Worm (Caenorhabditis elegans) whole organism, late embryonic: Measurements from ENCODE around the gene F09C6.13.

ENCODE experiments used
- ahr-1 ChIP-seq: sonication (generic microtip); optimal IDR thresholded peaks from 2 replicates; lab custom pipeline; 2016; ENCODE audit warnings: missing genetic modification characterization, missing compliant biosample characterization
- ama-1 ChIP-seq: fragments of 150-350 bp; optimal IDR thresholded peaks from 2 replicates; lab custom pipeline; 2014
- ceh-2 ChIP-seq: sonication (generic microtip); optimal IDR thresholded peaks from 2 replicates; lab custom pipeline; 2016; ENCODE audit warnings: missing genotype, missing genetic modification characterization, missing compliant biosample characterization
- ceh-24 ChIP-seq: sonication (generic microtip); optimal IDR thresholded peaks from 2 replicates; lab custom pipeline; 2016; ENCODE audit warnings: mild to moderate bottlenecking, missing genetic modification characterization, missing compliant biosample characterization
- ceh-30 ChIP-seq: fragments of 150-350 bp; optimal IDR thresholded peaks from 2 replicates; lab custom pipeline; 2014; ENCODE audit warnings: missing biosample characterization, missing genetic modification characterization
- ceh-31 ChIP-seq: sonication (generic microtip); optimal IDR thresholded peaks from 2 replicates; lab custom pipeline; 2016; ENCODE audit warnings: missing genetic modification characterization, missing compliant biosample characterization
- ceh-34 ChIP-seq: sonication (generic microtip); optimal IDR thresholded peaks from 2 replicates; lab custom pipeline; 2016; ENCODE audit warnings: mild to moderate bottlenecking, missing genetic modification characterization, missing compliant biosample characterization
- ceh-45 ChIP-seq: fragments of 200-800 bp; sonication (Bioruptor generic); IDR thresholded peaks from 2 replicates; pipeline ENCODE4 v1.3.6; 2022; ENCODE audit warnings: missing genetic modification reagents, missing genetic modification characterization, missing compliant biosample characterization
- dmd-4 ChIP-seq: sonication (generic microtip); optimal IDR thresholded peaks from 2 replicates; lab custom pipeline; 2016; ENCODE audit warnings: borderline replicate concordance, missing genetic modification characterization, missing compliant biosample characterization
- dve-1 ChIP-seq: sonication (generic microtip); optimal IDR thresholded peaks from 2 replicates; lab custom pipeline; 2017; ENCODE audit warnings: antibody characterized with exemption, mild to moderate bottlenecking, missing genetic modification characterization, missing compliant biosample characterization
- elt-4 ChIP-seq: sonication (generic microtip); optimal IDR thresholded peaks from 2 replicates; lab custom pipeline; 2016; ENCODE audit warnings: missing genetic modification characterization, missing compliant biosample characterization
- eyg-1 ChIP-seq: sonication (generic microtip); optimal IDR thresholded peaks from 2 replicates; lab custom pipeline; 2016; ENCODE audit warnings: missing genotype, missing genetic modification characterization, missing compliant biosample characterization
- fkh-6 ChIP-seq: sonication (generic microtip); optimal IDR thresholded peaks from 2 replicates; lab custom pipeline; 2016; ENCODE audit warnings: missing genetic modification characterization, missing compliant biosample characterization
- gmeb-2 ChIP-seq: sonication (generic microtip); optimal IDR thresholded peaks from 2 replicates; lab custom pipeline; 2016; ENCODE audit warnings: missing genetic modification characterization, inconsistent platforms, missing compliant biosample characterization
- hlh-15 ChIP-seq: sonication (generic microtip); optimal IDR thresholded peaks from 2 replicates; lab custom pipeline; 2016; ENCODE audit warnings: missing genetic modification characterization, missing compliant biosample characterization
- hlh-8 ChIP-seq: sonication (generic microtip); optimal IDR thresholded peaks from 2 replicates; lab custom pipeline; 2016; ENCODE audit warnings: missing genotype, missing genetic modification characterization, missing compliant biosample characterization
- lim-6 ChIP-seq: sonication (generic microtip); optimal IDR thresholded peaks from 2 replicates; lab custom pipeline; 2016; ENCODE audit warnings: missing genetic modification characterization, missing compliant biosample characterization
- madf-2 ChIP-seq: sonication (generic microtip); optimal IDR thresholded peaks from 2 replicates; lab custom pipeline; 2017; ENCODE audit warnings: missing genetic modification characterization, missing compliant biosample characterization
- mec-3 ChIP-seq: sonication (generic microtip); optimal IDR thresholded peaks from 2 replicates; lab custom pipeline; 2016; ENCODE audit warnings: borderline replicate concordance, missing genetic modification characterization, missing compliant biosample characterization
- nfya-1 ChIP-seq: sonication (generic microtip); optimal IDR thresholded peaks from 2 replicates; lab custom pipeline; 2017; ENCODE audit warnings: missing genetic modification characterization, mild to moderate bottlenecking, missing compliant biosample characterization, antibody characterized with exemption, moderate library complexity
- pag-3 ChIP-seq: sonication (generic microtip); optimal IDR thresholded peaks from 2 replicates; lab custom pipeline; 2016; ENCODE audit warnings: missing compliant biosample characterization, missing genetic modification characterization, borderline replicate concordance
- pha-4 ChIP-seq: fragments of 150-350 bp; optimal IDR thresholded peaks from 2 replicates; lab custom pipeline; 2018; ENCODE audit warnings: missing biosample characterization, missing genetic modification reagents, missing genetic modification characterization
- ref-2 ChIP-seq: sonication (generic microtip); optimal IDR thresholded peaks from 2 replicates; lab custom pipeline; 2016; ENCODE audit warnings: missing genetic modification characterization, missing compliant biosample characterization
- sdc-2 ChIP-seq: sonication (generic microtip); optimal IDR thresholded peaks from 2 replicates; lab custom pipeline; 2016; ENCODE audit warnings: missing genotype, missing genetic modification characterization, missing compliant biosample characterization
- sox-4 ChIP-seq: sonication (generic microtip); optimal IDR thresholded peaks from 2 replicates; lab custom pipeline; 2017; ENCODE audit warnings: mild to moderate bottlenecking, missing genetic modification characterization, inconsistent platforms, missing compliant biosample characterization
- unc-3 ChIP-seq, 2 experiments: fragments of 200-800 bp in 1 of 2; sonication (Bioruptor generic) in 1 of 2; sonication (generic microtip) in 1 of 2; conservative IDR thresholded peaks in 1 of 2; optimal IDR thresholded peaks in 1 of 2; 2 replicates each; pipeline versions ENCODE4 v1.3.6 to Lab custom; 2016 to 2022; ENCODE audit warnings: missing compliant biosample characterization in 2 of 2, missing genetic modification characterization in 2 of 2, missing genetic modification reagents in 1 of 2
- unc-86 ChIP-seq: sonication (generic microtip); optimal IDR thresholded peaks from 2 replicates; lab custom pipeline; 2016; ENCODE audit warnings: missing genetic modification characterization, missing compliant biosample characterization
- zip-5 ChIP-seq: sonication (generic microtip); optimal IDR thresholded peaks from 2 replicates; lab custom pipeline; 2016; ENCODE audit warnings: missing genetic modification characterization, missing compliant biosample characterization
- ztf-16 ChIP-seq: sonication (generic microtip); optimal IDR thresholded peaks from 2 replicates; lab custom pipeline; 2017; ENCODE audit warnings: missing genetic modification characterization, missing compliant biosample characterization

F09C6.13 gene

ce11 chrV:16874966-16875365, 9.9 kb upstream of the F09C6.13 start, which contains the start of gene F49A5.10:
TSS of gene F49A5.10 (plus strand) at chrV:16875266.
- TF ChIP-seq ceh-31 (tag; lab: Kevin White, UChicago) = no peak
- no peak for TF ChIP-seq ceh-24 (tag; lab: Kevin White, UChicago)
- no peak for TF ChIP-seq mec-3
- no peak for TF ChIP-seq hlh-15
- no peak for TF ChIP-seq ceh-34 (tag; lab: Kevin White, UChicago)

- TF ChIP-seq pha-4 (tag; lab: Kevin White, UChicago) = no peak
Observed at ce11 chrV:16879532-16879931, 5.3 kb upstream of the F09C6.13 start.

DNA sequence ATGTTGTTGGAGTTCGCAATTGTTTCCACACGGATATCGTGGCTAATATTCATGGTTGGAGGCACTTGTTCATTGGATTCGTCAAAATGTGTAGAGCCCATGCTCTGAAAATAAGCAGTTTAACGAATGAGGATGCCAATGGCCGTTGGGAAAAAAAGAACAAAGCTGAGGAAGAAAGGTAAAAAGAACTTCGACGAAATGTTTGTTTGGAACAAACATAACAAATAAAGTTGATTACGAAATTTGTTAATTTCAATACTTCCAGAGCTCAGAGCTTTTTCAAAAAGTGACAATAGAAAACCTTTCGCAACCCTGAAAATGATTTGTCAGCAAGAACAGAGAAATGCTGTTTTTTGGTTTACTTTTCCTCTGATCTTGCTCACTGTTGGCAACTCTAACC, 4.8 kb upstream of the F09C6.13 start, which contains the start of gene F09C6.3:
Gene F09C6.3 (minus strand): TSS at position 101 of the 400 bp plus-strand sequence.
- no peak for TF ChIP-seq sox-4 (tag; lab: Kevin White, UChicago)
- TF ChIP-seq ceh-31 (tag; lab: Kevin White, UChicago) = no peak
- no peak for TF ChIP-seq hlh-15
- no peak for TF ChIP-seq pag-3 (tag; lab: Kevin White, UChicago)
- TF ChIP-seq eyg-1 (tag; lab: Kevin White, UChicago) = no peak
- no peak for TF ChIP-seq elt-4 (tag; lab: Kevin White, UChicago)
- TF ChIP-seq unc-3 (GFP tag; conservative IDR thresholded peaks at IDR 0.05; lab: Robert Waterston, UW) = no peak
- TF ChIP-seq unc-3 (tag; optimal IDR thresholded peaks at IDR 0.05; lab: Kevin White, UChicago) = no peak
- TF ChIP-seq ceh-30 = no peak
- no peak for TF ChIP-seq nfya-1
- no peak for TF ChIP-seq hlh-8
- TF ChIP-seq dve-1 = no peak
- no peak for TF ChIP-seq ahr-1 (tag; lab: Kevin White, UChicago)
- no peak for TF ChIP-seq fkh-6
- no peak for TF ChIP-seq ceh-45 (GFP tag; lab: Robert Waterston, UW)
- no peak for TF ChIP-seq lim-6 (tag; lab: Kevin White, UChicago)

DNA sequence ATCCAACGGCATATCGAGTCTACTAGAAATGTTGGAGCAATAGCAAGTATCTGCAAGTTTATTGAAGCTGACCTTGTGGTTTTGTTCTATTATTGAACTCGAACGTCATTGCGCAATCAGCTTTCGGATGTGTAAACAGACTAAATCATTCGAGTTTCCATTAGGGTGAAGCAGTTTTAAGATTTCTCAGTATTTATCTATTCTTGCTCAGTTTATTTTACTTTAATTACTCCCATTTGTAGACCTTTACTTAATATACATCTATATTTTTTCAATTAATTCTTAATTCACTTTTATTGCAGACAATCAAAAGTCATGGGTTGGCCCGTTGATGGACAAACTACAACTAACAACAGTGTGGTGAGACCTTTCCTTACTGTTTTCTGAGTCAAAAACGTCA, 4.2 kb upstream of the F09C6.13 start, which contains the start of gene F09C6.14:
Gene F09C6.14 (plus strand): TSS at position 301 of the 400 bp plus-strand sequence.
- TF ChIP-seq ama-1 (lab: Kevin White, UChicago) (no peak), gmeb-2 (no peak)

DNA sequence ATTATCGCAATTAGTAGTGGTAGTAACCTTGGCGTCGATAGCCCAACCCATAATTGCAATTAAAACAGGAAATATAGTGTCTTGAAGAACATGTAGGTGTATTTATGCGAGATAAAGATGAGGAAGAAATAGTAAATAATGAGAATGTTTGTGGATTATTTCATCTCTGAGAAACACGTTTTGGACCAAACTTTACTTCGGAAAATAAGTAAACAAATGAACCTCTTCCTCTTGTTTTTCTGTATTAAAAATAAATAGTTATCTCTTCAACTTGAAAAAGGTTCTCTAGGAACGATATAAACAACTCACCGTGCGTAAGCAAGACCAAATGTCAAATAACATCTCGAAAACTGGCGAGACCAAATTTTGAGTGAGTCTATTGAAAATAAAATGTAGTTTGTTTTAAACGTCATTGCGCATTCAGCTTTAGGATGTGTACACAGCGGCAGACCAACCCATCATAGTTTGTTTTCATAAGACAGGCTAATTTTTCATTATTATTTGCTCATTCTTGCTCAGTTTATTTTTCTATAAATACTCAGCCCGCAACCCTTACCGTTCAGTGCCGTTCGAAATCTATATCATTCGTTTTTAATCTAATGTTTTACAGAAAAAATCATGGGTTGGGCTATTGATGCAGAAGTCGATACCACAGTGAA, 2.5 kb upstream of the F09C6.13 start, which contains the start of the genes F09C6.11 and F09C6.12:
Gene F09C6.11 (minus strand): TSS at position 51 of the 659 bp plus-strand sequence.
Gene F09C6.12 (plus strand): TSS at position 609 of the 659 bp plus-strand sequence.
- no peak for TF ChIP-seq sdc-2 (tag; lab: Kevin White, UChicago)
- no peak for TF ChIP-seq madf-2 (tag; lab: Kevin White, UChicago)
- TF ChIP-seq dmd-4 (tag; lab: Kevin White, UChicago) = no peak

ce11 chrV:16888788-16889325, 4.0 kb downstream of the F09C6.13 start, which contains the start of the genes ifas-2 and fbxa-44:
TSS of gene ifas-2 (minus strand) at chrV:16888888.
TSS of gene fbxa-44 (plus strand) at chrV:16889275.
- no peak for TF ChIP-seq ref-2 (tag; lab: Kevin White, UChicago)
- TF ChIP-seq ztf-16 (tag; lab: Kevin White, UChicago) = no peak
- no peak for TF ChIP-seq unc-86
- no peak for TF ChIP-seq unc-3 (GFP tag; conservative IDR thresholded peaks at IDR 0.05; lab: Robert Waterston, UW)
- TF ChIP-seq unc-3 (tag; optimal IDR thresholded peaks at IDR 0.05; lab: Kevin White, UChicago) = no peak
- TF ChIP-seq mec-3 = no peak
- no peak for TF ChIP-seq ceh-2 (tag; lab: Kevin White, UChicago)
- TF ChIP-seq zip-5 (tag; lab: Kevin White, UChicago) = no peak
- TF ChIP-seq madf-2 (tag; lab: Kevin White, UChicago) = no peak
